Worm (Caenorhabditis elegans) whole organism, late embryonic: ENCODE measurements around the gene apc-2.

ENCODE experiments used
- K09A11.1 ChIP-seq: sonication (generic microtip); optimal IDR thresholded peaks from 2 replicates; lab custom pipeline; 2017; ENCODE audit warnings: antibody characterized with exemption, mild to moderate bottlenecking, missing genetic modification characterization, missing compliant biosample characterization; ENCODE audit not compliant: insufficient read depth
- elt-2 ChIP-seq: sonication (generic microtip); optimal IDR thresholded peaks from 2 replicates; lab custom pipeline; 2016; ENCODE audit warnings: missing genetic modification reagents, missing genetic modification characterization, missing compliant biosample characterization
- elt-4 ChIP-seq: sonication (generic microtip); optimal IDR thresholded peaks from 2 replicates; lab custom pipeline; 2016; ENCODE audit warnings: missing genetic modification characterization, missing compliant biosample characterization
- hlh-13 ChIP-seq: fragments of 200-800 bp; sonication (Bioruptor generic); optimal IDR thresholded peaks from 2 replicates; lab custom pipeline; 2018; ENCODE audit warnings: mild to moderate bottlenecking, missing genetic modification characterization, missing compliant biosample characterization
- nhr-11 ChIP-seq: fragments of 150-350 bp; optimal IDR thresholded peaks from 2 replicates; lab custom pipeline; 2014; ENCODE audit warnings: missing biosample characterization, missing genetic modification characterization
- nhr-232 ChIP-seq: sonication (generic microtip); optimal IDR thresholded peaks from 2 replicates; lab custom pipeline; 2016; ENCODE audit warnings: missing genetic modification characterization, missing compliant biosample characterization
- pqm-1 ChIP-seq: sonication (generic microtip); optimal IDR thresholded peaks from 2 replicates; lab custom pipeline; 2016; ENCODE audit warnings: missing genetic modification characterization, missing compliant biosample characterization
- sox-2 ChIP-seq: fragments of 200-800 bp; sonication (Bioruptor generic); IDR thresholded peaks from 2 replicates; pipeline ENCODE4 v1.3.6; 2022; ENCODE audit warnings: missing genetic modification reagents, missing genetic modification characterization, missing compliant biosample characterization
- unc-55 ChIP-seq: sonication (generic microtip); optimal IDR thresholded peaks from 2 replicates; lab custom pipeline; 2017; ENCODE audit warnings: missing biosample characterization, missing genetic modification reagents, missing genetic modification characterization
- zip-5 ChIP-seq: sonication (generic microtip); optimal IDR thresholded peaks from 2 replicates; lab custom pipeline; 2016; ENCODE audit warnings: missing genetic modification characterization, missing compliant biosample characterization

DNA sequence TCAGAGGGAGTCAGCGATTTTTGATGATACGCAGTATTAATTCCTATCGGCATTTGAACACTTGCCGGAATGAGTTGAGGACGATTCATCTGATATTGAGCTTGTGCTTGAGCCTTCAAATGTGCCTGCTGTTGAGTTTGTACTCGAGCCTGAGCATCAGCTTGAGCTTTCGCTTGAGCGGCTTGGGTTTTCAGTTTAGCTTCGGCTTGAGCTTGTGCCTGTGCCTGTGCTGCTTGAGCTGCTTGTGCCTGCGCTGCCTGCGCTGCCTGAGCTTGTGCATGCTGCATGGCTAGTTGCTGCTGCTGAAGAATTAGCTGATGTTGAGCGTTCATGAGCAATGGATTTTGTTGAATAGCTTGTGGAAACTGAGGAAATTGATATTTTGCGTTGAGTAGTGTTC lies 35.4 kb downstream of the apc-2 start:
- TF ChIP-seq nhr-11 (tag; lab: Kevin White, UChicago) (no peak), pqm-1 (no peak), nhr-232 (tag; lab: Kevin White, UChicago) (no peak), hlh-13 (GFP tag; lab: Kevin White, UChicago) (no peak), zip-5 (no peak), elt-4 (no peak), sox-2 (GFP tag; lab: Robert Waterston, UW) (no peak), elt-2 (tag; lab: Kevin White, UChicago) (no peak), unc-55 (GFP tag; lab: Kevin White, UChicago) (no peak), K09A11.1 (tag; lab: Kevin White, UChicago) (no peak)
